Worm (Caenorhabditis elegans) whole organism, late embryonic: ENCODE data around the gene srlf-36.

ENCODE experiments used
- F13H6.1 ChIP-seq: sonication (generic microtip); optimal IDR thresholded peaks from 2 replicates; lab custom pipeline; 2016; ENCODE audit warnings: missing genetic modification characterization, missing compliant biosample characterization
- ceh-30 ChIP-seq: fragments of 150-350 bp; optimal IDR thresholded peaks from 2 replicates; lab custom pipeline; 2014; ENCODE audit warnings: missing biosample characterization, missing genetic modification characterization
- ceh-6 ChIP-seq: fragments of 200-800 bp; sonication (Bioruptor generic); optimal IDR thresholded peaks from 2 replicates; lab custom pipeline; 2018; ENCODE audit warnings: mild to moderate bottlenecking, missing genetic modification characterization, missing compliant biosample characterization
- fax-1 ChIP-seq: sonication (generic microtip); optimal IDR thresholded peaks from 2 replicates; lab custom pipeline; 2016; ENCODE audit warnings: missing genotype, missing genetic modification characterization, missing compliant biosample characterization
- fkh-6 ChIP-seq: sonication (generic microtip); optimal IDR thresholded peaks from 2 replicates; lab custom pipeline; 2016; ENCODE audit warnings: missing genetic modification characterization, missing compliant biosample characterization
- nfya-1 ChIP-seq: sonication (generic microtip); optimal IDR thresholded peaks from 2 replicates; lab custom pipeline; 2017; ENCODE audit warnings: missing genetic modification characterization, mild to moderate bottlenecking, missing compliant biosample characterization, antibody characterized with exemption, moderate library complexity
- nhr-11 ChIP-seq: fragments of 150-350 bp; optimal IDR thresholded peaks from 2 replicates; lab custom pipeline; 2014; ENCODE audit warnings: missing biosample characterization, missing genetic modification characterization
- pha-4 ChIP-seq: fragments of 150-350 bp; optimal IDR thresholded peaks from 2 replicates; lab custom pipeline; 2018; ENCODE audit warnings: missing biosample characterization, missing genetic modification reagents, missing genetic modification characterization
- rnt-1 ChIP-seq: sonication (generic microtip); optimal IDR thresholded peaks from 2 replicates; lab custom pipeline; 2016; ENCODE audit warnings: missing genetic modification characterization, missing compliant biosample characterization
- syd-9 ChIP-seq: sonication (generic microtip); optimal IDR thresholded peaks from 2 replicates; lab custom pipeline; 2016; ENCODE audit warnings: mild to moderate bottlenecking, missing genetic modification characterization, moderate library complexity, missing compliant biosample characterization
- tbx-2 ChIP-seq: sonication (generic microtip); optimal IDR thresholded peaks from 2 replicates; lab custom pipeline; 2016; ENCODE audit warnings: missing genetic modification characterization, missing compliant biosample characterization
- ztf-16 ChIP-seq: sonication (generic microtip); optimal IDR thresholded peaks from 2 replicates; lab custom pipeline; 2017; ENCODE audit warnings: missing genetic modification characterization, missing compliant biosample characterization

DNA sequence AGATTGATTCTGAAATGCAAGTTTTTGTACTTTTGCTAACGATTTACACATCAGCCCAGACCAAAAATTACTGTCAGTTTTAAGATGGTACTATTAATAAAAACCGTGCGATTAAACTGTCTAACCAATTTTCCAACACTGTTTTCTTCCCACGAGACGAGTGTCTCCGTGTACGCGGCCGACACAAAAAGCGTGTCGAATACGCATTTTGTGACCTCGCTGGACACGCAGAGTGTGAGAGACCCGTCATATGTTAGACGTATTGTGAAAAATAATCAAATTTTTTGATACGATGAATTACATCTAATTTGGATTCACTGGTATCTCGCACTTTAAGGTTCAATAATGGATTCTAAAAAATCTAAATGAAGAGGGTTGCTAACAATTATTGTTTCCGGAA lies 26.1 kb upstream of the srlf-36 start:
- TF ChIP-seq nhr-11 (tag; lab: Kevin White, UChicago) (no peak), rnt-1 (tag; lab: Kevin White, UChicago) (no peak), ceh-30 (tag; lab: Kevin White, UChicago) (no peak), ceh-6 (GFP tag; lab: Kevin White, UChicago) (no peak), syd-9 (tag; lab: Kevin White, UChicago) (no peak), ztf-16 (tag; lab: Kevin White, UChicago) (no peak), fkh-6 (tag; lab: Kevin White, UChicago) (no peak), tbx-2 (no peak), F13H6.1 (tag; lab: Kevin White, UChicago) (no peak), nfya-1 (tag; lab: Kevin White, UChicago) (no peak), pha-4 (no peak), fax-1 (tag; lab: Kevin White, UChicago) (no peak)
